Fruit fly (Drosophila melanogaster) whole organism: ENCODE measurements around the gene Gtpx.

Source experiments
- EcR ChIP-seq, 2 experiments: fragments of >200 bp; optimal IDR thresholded peaks; 2 replicates each; lab custom pipeline; 2017; ENCODE audit warnings: missing biosample characterization in 2 of 2, missing genetic modification characterization in 2 of 2, missing genetic modification reagents in 2 of 2
- usp ChIP-seq: fragments of >200 bp; optimal IDR thresholded peaks from 2 replicates; lab custom pipeline; 2017; ENCODE audit warnings: missing biosample characterization, missing genetic modification characterization, mixed read lengths

DNA sequence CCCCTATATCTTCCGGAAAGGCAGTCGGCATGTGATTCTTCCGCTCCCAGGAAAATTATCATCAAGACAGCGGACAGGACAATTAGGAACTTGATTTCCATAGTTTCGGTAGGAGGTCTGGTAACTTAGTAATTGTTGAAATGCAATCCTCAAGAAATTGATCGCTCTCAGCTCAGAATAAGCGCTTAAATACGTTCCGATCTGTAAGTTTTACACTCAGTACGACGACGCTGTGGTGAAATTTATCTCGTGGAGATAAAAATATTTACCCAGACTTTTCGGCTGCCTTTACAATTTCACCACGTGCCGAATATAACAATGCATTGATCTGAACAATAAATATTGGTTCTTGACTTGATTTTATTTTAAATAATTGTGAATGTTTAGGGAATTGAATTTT, 9.6 kb downstream of the Gtpx start, which contains the start of gene Drsl1:
- no peak for TF ChIP-seq usp (GFP tag; lab: Kevin White, UChicago)
- TF ChIP-seq EcR (GFP tag; optimal IDR thresholded peaks at IDR 0.05; lab: Kevin White, UChicago): no peak
